Worm (Caenorhabditis elegans): Measurements from ENCODE around the gene C04E12.5.

DNA sequence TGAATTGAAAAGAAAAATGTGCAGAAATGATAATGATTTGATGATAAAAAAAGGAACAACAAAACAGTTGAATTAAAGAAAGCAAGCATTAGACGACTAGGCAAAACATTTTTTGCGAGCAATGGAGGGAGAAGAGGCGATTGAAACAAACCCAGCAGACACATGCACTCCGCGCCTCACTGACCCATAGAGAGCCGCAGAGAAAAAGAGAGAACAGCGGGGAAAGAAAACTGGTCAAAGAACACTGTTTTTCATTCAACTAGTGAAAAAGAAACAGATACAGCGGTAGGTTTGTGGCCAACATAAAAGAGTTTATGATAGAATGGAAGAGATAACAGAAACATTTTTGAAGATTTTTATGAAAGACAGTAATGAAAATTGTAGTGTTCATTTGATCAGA is 29.9 kb downstream of the C04E12.5 start:
- TF ChIP-seq snpc-4 (tag; optimal IDR thresholded peaks at IDR 0.05) (no peak), nhr-237 (tag; optimal IDR thresholded peaks at IDR 0.05) (no peak), unc-120 (tag; optimal IDR thresholded peaks at IDR 0.05; ENCODE audit: poor library complexity, severe bottlenecking) (no peak), mab-5 (tag; optimal IDR thresholded peaks at IDR 0.05) (no peak), zip-8 (tag; optimal IDR thresholded peaks at IDR 0.05) (no peak), sptf-1 (tag; optimal IDR thresholded peaks at IDR 0.05) (no peak), unc-39 (tag; optimal IDR thresholded peaks at IDR 0.05) (no peak), tbx-8 (GFP tag; optimal IDR thresholded peaks at IDR 0.05) (no peak), nhr-28 (tag; optimal IDR thresholded peaks at IDR 0.05) (no peak), nhr-76 (tag; optimal IDR thresholded peaks at IDR 0.05) (no peak), blmp-1 (tag; optimal IDR thresholded peaks at IDR 0.05) (no peak)

Data from whole organism, mixed stage, embryonic.